Worm (Caenorhabditis elegans) whole organism, L2 larva: ENCODE results near the gene Y47G7B.2.
A peak's percentile ranks its signal among the peaks of the same experiment; 100 is the strongest.

Experiments used
- ama-1 ChIP-seq: fragments of 150-350 bp; optimal IDR thresholded peaks from 2 replicates; lab custom pipeline; 2018; ENCODE audit warnings: inconsistent platforms
- blmp-1 ChIP-seq: sonication (generic microtip); optimal IDR thresholded peaks from 2 replicates; lab custom pipeline; 2017; ENCODE audit warnings: missing genetic modification characterization, mild to moderate bottlenecking, missing compliant biosample characterization, antibody characterized with exemption, moderate library complexity; ENCODE audit not compliant: insufficient read depth
- elt-1 ChIP-seq: fragments of 150-350 bp; optimal IDR thresholded peaks from 2 replicates; lab custom pipeline; 2014; ENCODE audit warnings: missing biosample characterization, missing genetic modification characterization
- fos-1 ChIP-seq: fragments of 150-350 bp; optimal IDR thresholded peaks from 2 replicates; lab custom pipeline; 2014; ENCODE audit warnings: missing biosample characterization, missing genetic modification characterization
- gmeb-1 ChIP-seq: fragments of 150-350 bp; optimal IDR thresholded peaks from 2 replicates; lab custom pipeline; 2014; ENCODE audit warnings: missing biosample characterization, missing genetic modification characterization
- lin-39 ChIP-seq: fragments of 150-350 bp; optimal IDR thresholded peaks from 2 replicates; lab custom pipeline; 2014; ENCODE audit warnings: missing biosample characterization, missing genetic modification reagents, missing genetic modification characterization
- lsy-2 ChIP-seq, 2 experiments: fragments of 150-350 bp in 1 of 2; sonication (generic microtip) in 1 of 2; optimal IDR thresholded peaks; 2 replicates each; lab custom pipeline; 2014 to 2017; ENCODE audit warnings: missing biosample characterization in 2 of 2, missing genetic modification characterization in 2 of 2
- unc-55 ChIP-seq: fragments of 150-350 bp; sonication (generic microtip); optimal IDR thresholded peaks from 3 replicates; lab custom pipeline; 2014; ENCODE audit warnings: missing biosample characterization, missing genetic modification reagents, missing genetic modification characterization
- zag-1 ChIP-seq: fragments of 150-350 bp; optimal IDR thresholded peaks from 2 replicates; lab custom pipeline; 2014; ENCODE audit warnings: missing biosample characterization, missing genetic modification characterization

DNA sequence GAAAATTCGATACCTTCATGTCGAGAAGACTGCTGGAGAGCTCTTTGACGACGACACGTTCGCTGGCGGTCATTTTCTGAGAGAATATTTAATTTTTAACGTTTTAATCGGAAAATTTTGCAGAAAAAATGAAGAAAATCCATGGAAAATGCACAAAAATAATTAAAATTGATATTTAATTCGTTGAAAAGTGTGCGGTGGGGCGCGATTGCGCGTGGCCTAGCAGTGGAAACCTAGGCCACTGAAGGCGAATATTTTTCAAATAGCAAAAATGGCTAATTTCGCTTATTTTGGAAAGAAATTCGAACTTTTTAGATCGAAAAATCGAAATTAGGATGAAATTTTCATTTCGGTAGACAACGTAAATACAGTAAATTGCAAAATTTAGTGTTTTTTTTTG lies 44.7 kb upstream of the Y47G7B.2 start, which contains the start of gene F29A7.6:
- no peak for TF ChIP-seq blmp-1
- TF ChIP-seq lin-39 (tag; lab: Kevin White, UChicago), result no peak
- TF ChIP-seq unc-55 (GFP tag; lab: Kevin White, UChicago), result peak; percentile 57
- peak in 1 of 2 experiments; percentile 49 for TF ChIP-seq lsy-2 (tag; optimal IDR thresholded peaks at IDR 0.05; lab: Kevin White, UChicago)
- no peak for TF ChIP-seq zag-1
- TF ChIP-seq gmeb-1 (tag; lab: Kevin White, UChicago), result peak; percentile 65
- TF ChIP-seq fos-1 (tag; lab: Kevin White, UChicago), result no peak
- no peak for TF ChIP-seq elt-1 (tag; lab: Kevin White, UChicago)
- TF ChIP-seq ama-1 (lab: Kevin White, UChicago), result no peak
